Worm (Caenorhabditis elegans) whole organism, mixed stage, embryonic: ENCODE results near the gene F10D7.10.

Experiments
- lin-13 ChIP-seq: fragments of 150-350 bp; optimal IDR thresholded peaks from 2 replicates; lab custom pipeline; 2014; ENCODE audit warnings: missing biosample characterization, missing genetic modification characterization
- mep-1 ChIP-seq: fragments of 150-350 bp; optimal IDR thresholded peaks from 2 replicates; lab custom pipeline; 2017; ENCODE audit warnings: missing biosample characterization, missing genetic modification reagents, missing genetic modification characterization, inconsistent platforms
- nhr-76 ChIP-seq: sonication (generic microtip); optimal IDR thresholded peaks from 2 replicates; lab custom pipeline; 2017; ENCODE audit warnings: missing biosample characterization, missing genetic modification characterization
- pha-4 ChIP-seq: fragments of 150-350 bp; optimal IDR thresholded peaks from 2 replicates; lab custom pipeline; 2018; ENCODE audit warnings: missing biosample characterization, missing genetic modification reagents, missing genetic modification characterization
- sem-2 ChIP-seq: fragments of 200-800 bp; sonication (Bioruptor generic); optimal IDR thresholded peaks from 2 replicates; lab custom pipeline; 2018; ENCODE audit warnings: mild to moderate bottlenecking, missing genetic modification characterization, missing compliant biosample characterization
- unc-39 ChIP-seq: fragments of 150-350 bp; optimal IDR thresholded peaks from 2 replicates; lab custom pipeline; 2014; ENCODE audit warnings: missing biosample characterization, missing genetic modification characterization
- unc-62 ChIP-seq: fragments of 150-350 bp; optimal IDR thresholded peaks from 2 replicates; lab custom pipeline; 2014; ENCODE audit warnings: missing biosample characterization, missing genetic modification reagents, missing genetic modification characterization
- ztf-11 ChIP-seq: fragments of 150-350 bp; optimal IDR thresholded peaks from 2 replicates; lab custom pipeline; 2014; ENCODE audit warnings: missing biosample characterization, missing genetic modification characterization

DNA sequence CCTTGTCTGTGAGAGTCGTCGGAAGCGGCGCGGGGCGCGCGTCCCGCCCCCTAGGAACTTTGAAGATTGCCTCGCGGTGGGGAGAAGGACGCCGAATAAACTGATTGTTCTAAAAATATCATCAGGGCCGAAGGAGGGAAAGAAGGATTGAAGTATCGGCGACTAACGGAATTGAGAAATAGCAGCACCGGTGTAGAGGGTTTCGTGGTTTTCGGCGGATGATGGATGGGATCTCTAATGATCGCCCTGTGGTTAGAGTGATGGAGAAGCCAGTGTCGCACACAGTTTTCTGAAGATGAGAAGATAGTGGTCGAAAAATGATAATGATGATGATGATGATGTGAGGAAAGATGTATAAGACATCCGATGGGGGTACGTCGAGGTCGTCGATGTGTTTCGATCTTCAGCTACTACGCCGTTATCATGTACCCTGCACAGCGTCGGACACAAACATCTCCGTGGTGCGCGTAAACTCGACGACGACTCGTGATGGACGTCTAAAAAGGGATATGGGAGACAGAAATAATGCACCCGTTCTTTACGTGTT, 42.0 kb upstream of the F10D7.10 start, which contains the start of gene osm-11:
- TF ChIP-seq unc-62 (no peak), lin-13 (no peak), pha-4 (no peak), ztf-11 (tag; lab: Kevin White, UChicago) (no peak), sem-2 (GFP tag; lab: Kevin White, UChicago) (no peak), mep-1 (tag; lab: Kevin White, UChicago) (no peak), nhr-76 (tag; lab: Kevin White, UChicago) (no peak), unc-39 (tag; lab: Kevin White, UChicago) (no peak)
